Worm (Caenorhabditis elegans): ENCODE data around the gene R01E6.5.

Gene R01E6.5

ce11 chrX:13542236-13542635, 5.4 kb downstream of the R01E6.5 start, which contains the start of gene cah-4:
Gene cah-4, plus strand, starts transcription at chrX:13542574.
- TF ChIP-seq hlh-1 (tag; optimal IDR thresholded peaks at IDR 0.05) (no peak), ceh-83 (GFP tag; optimal IDR thresholded peaks at IDR 0.05) (no peak), nhr-28 (tag; optimal IDR thresholded peaks at IDR 0.05) (no peak), ceh-39 (tag; optimal IDR thresholded peaks at IDR 0.05) (no peak), blmp-1 (tag; optimal IDR thresholded peaks at IDR 0.05) (no peak), pha-4 (tag; optimal IDR thresholded peaks at IDR 0.05) (no peak), cnd-1 (tag; optimal IDR thresholded peaks at IDR 0.05) (no peak)

- TF ChIP-seq snpc-4 (tag; optimal IDR thresholded peaks at IDR 0.05) (no peak), ces-1 (GFP tag; optimal IDR thresholded peaks at IDR 0.05) (peak; percentile 51), tbx-8 (GFP tag; optimal IDR thresholded peaks at IDR 0.05) (no peak), elt-3 (tag; optimal IDR thresholded peaks at IDR 0.05) (no peak), sptf-1 (tag; optimal IDR thresholded peaks at IDR 0.05) (no peak), cnd-1 (tag; optimal IDR thresholded peaks at IDR 0.05) (no peak)
Measured at ce11 chrX:13542757-13543156, 5.9 kb downstream of the R01E6.5 start.

- no peak for TF ChIP-seq unc-62 (GFP tag; optimal IDR thresholded peaks at IDR 0.05)
- no peak for TF ChIP-seq hlh-1 (tag; optimal IDR thresholded peaks at IDR 0.05)
- TF ChIP-seq mep-1 (tag; optimal IDR thresholded peaks at IDR 0.05), result no peak
- TF ChIP-seq ceh-39 (tag; optimal IDR thresholded peaks at IDR 0.05), result no peak
- TF ChIP-seq nhr-28 (tag; optimal IDR thresholded peaks at IDR 0.05), result no peak
- TF ChIP-seq sptf-1 (tag; optimal IDR thresholded peaks at IDR 0.05), result no peak
Measured at ce11 chrX:13543350-13543749, 6.5 kb downstream of the R01E6.5 start.

- TF ChIP-seq lin-13 (tag; optimal IDR thresholded peaks at IDR 0.05) (no peak), ces-1 (GFP tag; optimal IDR thresholded peaks at IDR 0.05) (peak; percentile 25), hlh-1 (tag; optimal IDR thresholded peaks at IDR 0.05) (no peak), nhr-2 (tag; optimal IDR thresholded peaks at IDR 0.05) (no peak)
Measured at ce11 chrX:13544544-13545021, 7.7 kb downstream of the R01E6.5 start.

ce11 chrX:13550890-13551289, 14.0 kb downstream of the R01E6.5 start, which contains the start of gene odr-1:
Gene odr-1, minus strand, starts transcription at chrX:13550990.
- no peak for TF ChIP-seq mls-2 (tag; optimal IDR thresholded peaks at IDR 0.05)
- TF ChIP-seq snpc-4 (tag; optimal IDR thresholded peaks at IDR 0.05), result no peak
- TF ChIP-seq lin-13 (tag; optimal IDR thresholded peaks at IDR 0.05), result no peak
- TF ChIP-seq bed-3 (GFP tag; optimal IDR thresholded peaks at IDR 0.05), result no peak

ce11 chrX:13555098-13555497, 18.2 kb downstream of the R01E6.5 start:
- TF ChIP-seq mls-2 (tag; optimal IDR thresholded peaks at IDR 0.05) (no peak), ceh-39 (tag; optimal IDR thresholded peaks at IDR 0.05) (no peak), sptf-1 (tag; optimal IDR thresholded peaks at IDR 0.05) (no peak), nhr-237 (tag; optimal IDR thresholded peaks at IDR 0.05) (no peak), unc-120 (tag; optimal IDR thresholded peaks at IDR 0.05; ENCODE audit: poor library complexity, severe bottlenecking) (peak; percentile 41), unc-62 (GFP tag; optimal IDR thresholded peaks at IDR 0.05) (peak; percentile 67), ceh-83 (GFP tag; optimal IDR thresholded peaks at IDR 0.05) (no peak), ceh-43 (GFP tag; optimal IDR thresholded peaks at IDR 0.05) (no peak), mab-5 (tag; optimal IDR thresholded peaks at IDR 0.05) (no peak), snpc-4 (tag; optimal IDR thresholded peaks at IDR 0.05) (no peak), lin-32 (GFP tag; optimal IDR thresholded peaks at IDR 0.05) (no peak), bed-3 (GFP tag; optimal IDR thresholded peaks at IDR 0.05) (no peak), sem-2 (GFP tag; optimal IDR thresholded peaks at IDR 0.05) (no peak)

- TF ChIP-seq mab-5 (tag; optimal IDR thresholded peaks at IDR 0.05) (no peak), ceh-83 (GFP tag; optimal IDR thresholded peaks at IDR 0.05) (no peak), ceh-39 (tag; optimal IDR thresholded peaks at IDR 0.05) (no peak), hlh-1 (tag; optimal IDR thresholded peaks at IDR 0.05) (no peak), tbx-8 (GFP tag; optimal IDR thresholded peaks at IDR 0.05) (no peak), ham-2 (GFP tag; optimal IDR thresholded peaks at IDR 0.05) (no peak), ztf-11 (tag; optimal IDR thresholded peaks at IDR 0.05) (no peak), lin-32 (GFP tag; optimal IDR thresholded peaks at IDR 0.05) (no peak), zip-8 (tag; optimal IDR thresholded peaks at IDR 0.05) (no peak), M03D4.4 (tag; optimal IDR thresholded peaks at IDR 0.05) (no peak), bed-3 (GFP tag; optimal IDR thresholded peaks at IDR 0.05) (no peak), cnd-1 (tag; optimal IDR thresholded peaks at IDR 0.05) (no peak), unc-39 (tag; optimal IDR thresholded peaks at IDR 0.05) (no peak)
Measured at ce11 chrX:13556066-13556465, 19.2 kb downstream of the R01E6.5 start, which contains the start of gene glb-20. Gene glb-20, minus strand, starts transcription at chrX:13556166.

Data from whole organism, mixed stage, embryonic.